Fruit fly (Drosophila melanogaster): Measurements from ENCODE around the gene Ir67a.
A peak's percentile ranks its signal among the peaks of the same experiment; 100 is the strongest.

The Ir67a gene

DNA sequence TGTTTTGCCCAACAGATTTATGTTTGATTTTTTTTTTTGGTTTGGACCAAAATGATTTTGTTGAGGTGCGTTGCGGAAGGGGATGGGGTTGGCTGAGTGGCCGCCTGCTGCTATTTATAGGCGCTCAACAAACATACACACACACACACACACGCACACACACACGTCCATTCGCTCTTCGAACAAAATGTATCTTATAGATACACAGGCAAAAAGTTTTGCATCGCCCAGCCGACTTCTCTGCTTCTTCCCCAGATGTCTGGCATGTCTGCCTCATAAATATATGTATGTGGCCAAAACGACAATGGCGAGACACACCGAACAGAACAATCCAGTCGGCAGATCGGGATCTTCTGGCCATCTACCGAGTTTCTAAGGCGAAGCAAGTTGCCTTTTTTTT lies 5.0 kb upstream of the Ir67a start:
- TF ChIP-seq CG32121 (GFP tag; IDR thresholded peaks at IDR 0.05) = peak; percentile 54; the same call in 1 of the 2 replicates
- TF ChIP-seq CG12605 (GFP tag; IDR thresholded peaks at IDR 0.05) = no peak

- TF ChIP-seq CG8301 (tag; optimal IDR thresholded peaks at IDR 0.05) = no peak
- TF ChIP-seq CG10348 (GFP tag; IDR thresholded peaks at IDR 0.05) = no peak
- TF ChIP-seq CG14655 (GFP tag; optimal IDR thresholded peaks at IDR 0.05) = no peak
- no peak for TF ChIP-seq CG9948 (tag; optimal IDR thresholded peaks at IDR 0.05)
- TF ChIP-seq CG32121 (GFP tag; IDR thresholded peaks at IDR 0.05) = no peak
- no peak for TF ChIP-seq CG13204 (GFP tag; optimal IDR thresholded peaks at IDR 0.05)
- TF ChIP-seq CG34367 (tag; optimal IDR thresholded peaks at IDR 0.05) = no peak
- no peak for TF ChIP-seq CG4496 (GFP tag; IDR thresholded peaks at IDR 0.05)
- TF ChIP-seq CG17806 (tag; optimal IDR thresholded peaks at IDR 0.05) = no peak
- TF ChIP-seq gl (tag; optimal IDR thresholded peaks at IDR 0.05) = no peak
- TF ChIP-seq Pif1A (GFP tag; optimal IDR thresholded peaks at IDR 0.05) = no peak
- TF ChIP-seq Snoo (tag; optimal IDR thresholded peaks at IDR 0.05) = no peak
- no peak for TF ChIP-seq fd96Ca (GFP tag; IDR thresholded peaks at IDR 0.05)
These were observed 4.1 kb upstream of the Ir67a start for dm6 chr3L:9547910-9548309.

DNA sequence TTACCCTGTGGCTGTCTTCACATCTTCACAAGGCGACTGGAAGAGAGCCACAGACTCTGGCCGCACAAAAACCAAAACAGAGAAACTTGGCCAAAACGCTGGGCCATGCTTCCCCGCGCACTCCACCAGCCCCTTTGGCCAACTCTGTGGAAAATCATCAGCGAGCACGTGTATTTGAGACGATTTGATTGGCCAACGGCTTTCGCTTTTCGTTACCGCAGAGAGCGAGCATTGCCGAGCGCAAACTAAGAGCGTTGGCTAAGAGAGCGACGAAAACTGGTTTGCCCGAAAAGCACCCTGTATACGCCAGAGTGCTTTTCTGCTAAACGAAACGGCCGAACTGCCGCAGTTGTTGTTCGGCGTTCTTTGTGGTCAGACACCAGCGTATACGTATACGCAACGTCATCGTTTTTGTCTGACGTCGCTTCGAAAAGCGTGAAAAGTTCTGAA lies 3.1 kb upstream of the Ir67a start, which contains the start of gene CG42673:
Gene CG42673, plus strand, starts transcription at position 346 of the 450 bp plus-strand sequence.
- TF ChIP-seq Snoo (tag; optimal IDR thresholded peaks at IDR 0.05) (peak; percentile 54), CG12605 (GFP tag; IDR thresholded peaks at IDR 0.05) (peak; percentile 80), Pif1B (GFP tag; optimal IDR thresholded peaks at IDR 0.05) (peak; percentile 70), CG9948 (tag; optimal IDR thresholded peaks at IDR 0.05) (no peak), gl (tag; optimal IDR thresholded peaks at IDR 0.05) (no peak), CG13204 (GFP tag; optimal IDR thresholded peaks at IDR 0.05) (peak; percentile 32), EcR (GFP tag; optimal IDR thresholded peaks at IDR 0.05) (peak; percentile 66), CG32121 (GFP tag; IDR thresholded peaks at IDR 0.05) (peak; percentile 61), CG34367 (tag; optimal IDR thresholded peaks at IDR 0.05) (no peak), D1 (tag; optimal IDR thresholded peaks at IDR 0.05) (no peak), Ets98B (GFP tag; IDR thresholded peaks at IDR 0.05) (peak; percentile 72), CG17806 (tag; optimal IDR thresholded peaks at IDR 0.05) (no peak), CG4496 (GFP tag; IDR thresholded peaks at IDR 0.05) (peak; percentile 72; the same call in 2 of the 3 replicates), CG15710 (tag; optimal IDR thresholded peaks at IDR 0.05) (no peak), Pif1A (GFP tag; optimal IDR thresholded peaks at IDR 0.05) (peak; percentile 64), CG8159 (tag; optimal IDR thresholded peaks at IDR 0.05) (no peak), CG8301 (tag; optimal IDR thresholded peaks at IDR 0.05) (peak; percentile 64), CG14655 (GFP tag; optimal IDR thresholded peaks at IDR 0.05) (peak; percentile 59), fd96Ca (GFP tag; IDR thresholded peaks at IDR 0.05) (peak; percentile 55; the same call in 1 of the 3 replicates), CG10348 (GFP tag; IDR thresholded peaks at IDR 0.05) (no peak), rn (GFP tag; IDR thresholded peaks at IDR 0.05) (no peak)

DNA sequence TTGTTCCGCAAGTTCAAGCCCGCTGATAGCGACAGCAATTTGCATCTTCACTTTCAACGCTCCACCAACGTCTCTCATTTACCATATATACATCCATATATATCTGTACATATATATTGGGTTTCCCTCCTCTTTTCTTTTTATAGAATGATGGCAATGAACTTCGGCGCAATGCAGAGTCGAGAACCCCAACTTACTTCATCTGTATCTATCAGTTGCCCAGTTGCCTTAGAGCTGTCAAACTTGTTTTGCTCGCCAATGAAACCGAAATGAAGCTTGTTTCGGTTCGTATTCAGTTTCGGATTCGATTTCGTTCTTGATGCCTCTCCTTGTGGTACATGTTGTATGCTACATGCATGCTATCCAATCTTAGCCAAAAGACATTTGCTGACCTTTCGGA lies 15.0 kb downstream of the Ir67a start, which contains the start of gene Or67a:
Gene Or67a, plus strand, starts transcription at position 233 of the 400 bp plus-strand sequence.
- TF ChIP-seq EcR (GFP tag; optimal IDR thresholded peaks at IDR 0.05) (peak; percentile 99), CG4496 (GFP tag; IDR thresholded peaks at IDR 0.05) (no peak), Snoo (tag; optimal IDR thresholded peaks at IDR 0.05) (no peak), CG8301 (tag; optimal IDR thresholded peaks at IDR 0.05) (peak; percentile 29), CG14655 (GFP tag; optimal IDR thresholded peaks at IDR 0.05) (peak; percentile 27), Ets98B (GFP tag; IDR thresholded peaks at IDR 0.05) (no peak)

DNA sequence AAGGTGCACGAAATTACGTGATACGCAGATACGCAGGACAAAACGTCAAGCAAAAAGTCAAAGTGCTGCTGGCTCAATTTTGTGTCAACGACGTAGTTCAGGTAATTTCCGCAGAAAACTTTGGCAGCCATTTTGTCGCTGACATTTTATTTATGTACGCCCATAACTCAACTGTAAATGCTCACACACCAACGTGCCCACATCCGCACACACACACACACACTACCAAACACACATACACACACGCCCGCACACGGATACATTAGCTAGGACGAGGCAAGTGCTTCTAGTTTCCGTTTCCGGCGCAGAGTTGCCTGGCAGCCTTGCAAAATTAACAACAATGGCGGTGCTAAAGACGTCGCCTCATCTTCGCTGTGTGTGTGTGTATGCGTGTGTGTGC lies 18.4 kb downstream of the Ir67a start, which contains the start of gene CG33700:
Gene CG33700, minus strand, starts transcription at position 101 of the 400 bp plus-strand sequence.
- TF ChIP-seq CG4496 (GFP tag; IDR thresholded peaks at IDR 0.05) (0 out of 3 replicates have a peak, but pooled peaks have one; percentile 28), CG14655 (GFP tag; optimal IDR thresholded peaks at IDR 0.05) (no peak), gl (tag; optimal IDR thresholded peaks at IDR 0.05) (no peak), CG17806 (tag; optimal IDR thresholded peaks at IDR 0.05) (no peak)

DNA sequence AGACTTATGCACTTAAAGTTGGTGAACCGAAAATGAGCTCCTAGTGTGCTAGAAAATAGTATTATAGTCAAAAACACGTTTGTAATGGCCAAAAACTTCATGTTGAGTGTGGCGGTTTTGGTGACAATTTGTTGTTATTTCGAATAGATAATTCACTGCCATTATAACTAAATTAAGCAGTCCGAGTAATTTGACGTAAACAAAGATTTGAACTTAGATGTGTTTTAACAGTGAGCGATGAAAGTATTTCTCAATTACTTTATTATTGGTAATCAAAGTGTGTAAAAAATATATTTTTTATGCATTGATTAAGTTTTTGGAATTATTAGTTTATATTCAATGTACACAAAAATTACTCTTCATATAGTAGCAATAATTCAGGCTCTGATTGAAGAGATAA lies 30.5 kb downstream of the Ir67a start, which contains the start of gene CG33702:
Gene CG33702, minus strand, starts transcription at position 101 of the 400 bp plus-strand sequence.
- no peak for TF ChIP-seq CG14655 (GFP tag; optimal IDR thresholded peaks at IDR 0.05)
- TF ChIP-seq CG13204 (GFP tag; optimal IDR thresholded peaks at IDR 0.05) = no peak
- no peak for TF ChIP-seq CG8301 (tag; optimal IDR thresholded peaks at IDR 0.05)
- TF ChIP-seq CG8159 (tag; optimal IDR thresholded peaks at IDR 0.05) = no peak
- no peak for TF ChIP-seq Ets98B (GFP tag; IDR thresholded peaks at IDR 0.05)
- TF ChIP-seq CG10348 (GFP tag; IDR thresholded peaks at IDR 0.05) = no peak
- TF ChIP-seq Pif1B (GFP tag; optimal IDR thresholded peaks at IDR 0.05) = no peak
- TF ChIP-seq rn (GFP tag; IDR thresholded peaks at IDR 0.05) = no peak
- no peak for TF ChIP-seq CG12605 (GFP tag; IDR thresholded peaks at IDR 0.05)
- TF ChIP-seq CG9948 (tag; optimal IDR thresholded peaks at IDR 0.05) = no peak
- no peak for TF ChIP-seq CG34367 (tag; optimal IDR thresholded peaks at IDR 0.05)
- no peak for TF ChIP-seq gl (tag; optimal IDR thresholded peaks at IDR 0.05)
- no peak for TF ChIP-seq D1 (tag; optimal IDR thresholded peaks at IDR 0.05)
- no peak for TF ChIP-seq Snoo (tag; optimal IDR thresholded peaks at IDR 0.05)
- no peak for TF ChIP-seq fd96Ca (GFP tag; IDR thresholded peaks at IDR 0.05)
- no peak for TF ChIP-seq CG4496 (GFP tag; IDR thresholded peaks at IDR 0.05)
- TF ChIP-seq CG17806 (tag; optimal IDR thresholded peaks at IDR 0.05) = no peak
- no peak for TF ChIP-seq Pif1A (GFP tag; optimal IDR thresholded peaks at IDR 0.05)

dm6 chr3L:9512560-9512959 lies 31.2 kb downstream of the Ir67a start, which contains the start of gene CG33703:
TSS of gene CG33703 (minus strand) at chr3L:9512660.
- TF ChIP-seq CG8301 (tag; optimal IDR thresholded peaks at IDR 0.05) = no peak

Measured in whole organism, pupa.